Worm (Caenorhabditis elegans) whole organism, young adult: Measurements from ENCODE around the gene brf-1.
A peak's percentile ranks its signal among the peaks of the same experiment; 100 is the strongest.

Source experiments
- B0019.2 ChIP-seq: fragments of 200-800 bp; sonication (Bioruptor generic); conservative IDR thresholded peaks from 2 replicates; pipeline ENCODE4 v1.3.6; 2022; ENCODE audit warnings: missing genetic modification reagents, missing genetic modification characterization, missing compliant biosample characterization
- B0336.3 ChIP-seq: fragments of 200-800 bp; sonication (Bioruptor generic); IDR thresholded peaks from 2 replicates; pipeline ENCODE4 v1.3.6; 2022; ENCODE audit warnings: missing genetic modification characterization, missing compliant biosample characterization
- C17E4.6 ChIP-seq: fragments of 200-800 bp; sonication (Bioruptor generic); IDR thresholded peaks from 2 replicates; pipeline ENCODE4 v1.3.6; 2022; ENCODE audit warnings: missing genetic modification reagents, missing genetic modification characterization, missing compliant biosample characterization
- F23B12.7 ChIP-seq: sonication (generic microtip); optimal IDR thresholded peaks from 2 replicates; lab custom pipeline; 2017; ENCODE audit warnings: missing genetic modification characterization, mild to moderate bottlenecking, missing compliant biosample characterization, antibody characterized with exemption, moderate library complexity; ENCODE audit not compliant: insufficient read depth
- F33H1.4 ChIP-seq: fragments of 200-800 bp; sonication (Bioruptor generic); IDR thresholded peaks from 2 replicates; pipeline ENCODE4 v1.3.6; 2022; ENCODE audit warnings: missing genetic modification reagents, missing genetic modification characterization, missing compliant biosample characterization
- F37B4.10 ChIP-seq: fragments of 200-800 bp; sonication (Bioruptor generic); IDR thresholded peaks from 2 replicates; pipeline ENCODE4 v1.3.6; 2022; ENCODE audit warnings: missing genetic modification characterization, missing compliant biosample characterization
- F55B11.4 ChIP-seq: sonication (generic microtip); optimal IDR thresholded peaks from 2 replicates; lab custom pipeline; 2016; ENCODE audit warnings: missing compliant biosample characterization, missing genetic modification characterization, borderline replicate concordance; ENCODE audit not compliant: insufficient read depth
- K12H6.12 ChIP-seq: fragments of 200-800 bp; sonication (Bioruptor generic); optimal IDR thresholded peaks from 2 replicates; lab custom pipeline; 2018; ENCODE audit warnings: mild to moderate bottlenecking, missing genetic modification characterization, missing compliant biosample characterization
- Y53G8AR.9 ChIP-seq: fragments of 200-800 bp; sonication (Bioruptor generic); conservative IDR thresholded peaks from 2 replicates; pipeline ENCODE4 v1.3.6; 2022; ENCODE audit warnings: missing genetic modification reagents, missing genetic modification characterization, missing compliant biosample characterization
- ZK185.1 ChIP-seq: sonication (generic microtip); optimal IDR thresholded peaks from 2 replicates; lab custom pipeline; 2016; ENCODE audit warnings: mild to moderate bottlenecking, missing genetic modification characterization, missing compliant biosample characterization; ENCODE audit not compliant: poor library complexity, severe bottlenecking
- aptf-2 ChIP-seq: fragments of 200-800 bp; sonication (Bioruptor generic); conservative IDR thresholded peaks from 2 replicates; pipeline ENCODE4 v1.3.6; 2022; ENCODE audit warnings: missing genetic modification reagents, missing genetic modification characterization, missing compliant biosample characterization
- attf-5 ChIP-seq: fragments of 200-800 bp; sonication (Bioruptor generic); optimal IDR thresholded peaks from 2 replicates; lab custom pipeline; 2018; ENCODE audit warnings: mild to moderate bottlenecking, missing genetic modification characterization, missing compliant biosample characterization
- cebp-2 ChIP-seq: fragments of 200-800 bp; sonication (Bioruptor generic); IDR thresholded peaks from 2 replicates; pipeline ENCODE4 v1.3.6; 2022; ENCODE audit warnings: missing genetic modification characterization, missing compliant biosample characterization
- ceh-40 ChIP-seq: fragments of 200-800 bp; sonication (Bioruptor generic); IDR thresholded peaks from 2 replicates; pipeline ENCODE4 v1.3.6; 2022; ENCODE audit warnings: missing genetic modification characterization, missing compliant biosample characterization
- ceh-79 ChIP-seq: sonication (generic microtip); optimal IDR thresholded peaks from 2 replicates; lab custom pipeline; 2017; ENCODE audit warnings: mild to moderate bottlenecking, missing genetic modification characterization, missing compliant biosample characterization
- chd-7 ChIP-seq: sonication (generic microtip); optimal IDR thresholded peaks from 2 replicates; lab custom pipeline; 2016; ENCODE audit warnings: mild to moderate bottlenecking, missing genetic modification characterization, moderate library complexity, missing compliant biosample characterization
- die-1 ChIP-seq: sonication (generic microtip); optimal IDR thresholded peaks from 2 replicates; lab custom pipeline; 2016; ENCODE audit warnings: missing genotype, mild to moderate bottlenecking, missing genetic modification characterization, missing compliant biosample characterization
- ets-4 ChIP-seq: fragments of 200-800 bp; sonication (Bioruptor generic); optimal IDR thresholded peaks from 2 replicates; lab custom pipeline; 2018; ENCODE audit warnings: mild to moderate bottlenecking, missing genetic modification characterization, missing compliant biosample characterization
- gei-17 ChIP-seq: fragments of 200-800 bp; sonication (Bioruptor generic); optimal IDR thresholded peaks from 2 replicates; lab custom pipeline; 2018; ENCODE audit warnings: mild to moderate bottlenecking, missing genetic modification characterization, missing compliant biosample characterization
- hmg-1.2 ChIP-seq: fragments of 200-800 bp; sonication (Bioruptor generic); IDR thresholded peaks from 2 replicates; pipeline ENCODE4 v1.3.6; 2022; ENCODE audit warnings: missing genetic modification reagents, missing genetic modification characterization, missing compliant biosample characterization
- hmg-20 ChIP-seq: fragments of 200-800 bp; sonication (Bioruptor generic); IDR thresholded peaks from 2 replicates; pipeline ENCODE4 v1.3.6; 2022; ENCODE audit warnings: missing genetic modification reagents, missing genetic modification characterization, missing compliant biosample characterization
- let-607 ChIP-seq, 2 experiments: fragments of 200-800 bp in 1 of 2; sonication (Bioruptor generic) in 1 of 2; sonication (generic microtip) in 1 of 2; optimal IDR thresholded peaks; 2 replicates each; lab custom pipeline; 2016 to 2018; ENCODE audit warnings: mild to moderate bottlenecking in 2 of 2, missing compliant biosample characterization in 2 of 2, missing genetic modification characterization in 2 of 2, moderate library complexity in 2 of 2, missing genotype in 1 of 2
- lin-26 ChIP-seq: fragments of 200-800 bp; sonication (Bioruptor generic); IDR thresholded peaks from 2 replicates; pipeline ENCODE4 v1.3.6; 2022; ENCODE audit warnings: missing genetic modification reagents, missing genetic modification characterization, missing compliant biosample characterization
- lin-40 ChIP-seq: sonication (generic microtip); optimal IDR thresholded peaks from 2 replicates; lab custom pipeline; 2016; ENCODE audit warnings: missing genetic modification characterization, mild to moderate bottlenecking, missing compliant biosample characterization, missing genotype, missing genetic modification reagents
- lir-1 ChIP-seq: fragments of 200-800 bp; sonication (Bioruptor generic); conservative IDR thresholded peaks from 2 replicates; pipeline ENCODE4 v1.3.6; 2022; ENCODE audit warnings: missing genetic modification reagents, missing genetic modification characterization, missing compliant biosample characterization
- madf-10 ChIP-seq: sonication (generic microtip); optimal IDR thresholded peaks from 2 replicates; lab custom pipeline; 2016; ENCODE audit warnings: mild to moderate bottlenecking, missing genetic modification characterization, missing compliant biosample characterization
- mel-28 ChIP-seq: sonication (generic microtip); optimal IDR thresholded peaks from 2 replicates; lab custom pipeline; 2016; ENCODE audit warnings: borderline replicate concordance, mild to moderate bottlenecking, missing genetic modification characterization, missing compliant biosample characterization
- nhr-120 ChIP-seq: fragments of 200-800 bp; sonication (Bioruptor generic); IDR thresholded peaks from 2 replicates; pipeline ENCODE4 v1.3.6; 2022; ENCODE audit warnings: missing genetic modification characterization, missing compliant biosample characterization
- nhr-179 ChIP-seq: sonication (generic microtip); optimal IDR thresholded peaks from 2 replicates; lab custom pipeline; 2016; ENCODE audit warnings: mild to moderate bottlenecking, missing genetic modification characterization, missing compliant biosample characterization
- nhr-80 ChIP-seq: sonication (generic microtip); optimal IDR thresholded peaks from 2 replicates; lab custom pipeline; 2016; ENCODE audit warnings: missing genetic modification characterization, missing compliant biosample characterization
- nhr-90 ChIP-seq: sonication (generic microtip); optimal IDR thresholded peaks from 2 replicates; lab custom pipeline; 2016; ENCODE audit warnings: missing genotype, mild to moderate bottlenecking, missing genetic modification characterization, missing compliant biosample characterization
- rpc-1 ChIP-seq, 2 experiments: fragments of 150-350 bp in 1 of 2; sonication (generic microtip) in 1 of 2; optimal IDR thresholded peaks; 2 replicates each; lab custom pipeline; 2014 to 2018; ENCODE audit warnings: missing biosample characterization in 1 of 2, missing genetic modification characterization in 1 of 2, missing genetic modification reagents in 1 of 2, missing genotype in 1 of 2
- somi-1 ChIP-seq: fragments of 200-800 bp; sonication (Bioruptor generic); optimal IDR thresholded peaks from 2 replicates; lab custom pipeline; 2018; ENCODE audit warnings: mild to moderate bottlenecking, missing genetic modification characterization, missing compliant biosample characterization
- tlf-1 ChIP-seq: fragments of 200-800 bp; sonication (Bioruptor generic); optimal IDR thresholded peaks from 2 replicates; lab custom pipeline; 2018; ENCODE audit warnings: mild to moderate bottlenecking, missing genetic modification characterization, missing compliant biosample characterization
- unc-62 ChIP-seq: fragments of 150-350 bp; optimal IDR thresholded peaks from 2 replicates; lab custom pipeline; 2014; ENCODE audit warnings: missing biosample characterization, missing genetic modification reagents, missing genetic modification characterization
- zfh-2 ChIP-seq: fragments of 200-800 bp; sonication (Bioruptor generic); conservative IDR thresholded peaks from 2 replicates; pipeline ENCODE4 v1.3.6; 2022; ENCODE audit warnings: missing genetic modification reagents, missing genetic modification characterization, missing compliant biosample characterization
- ztf-22 ChIP-seq: fragments of 200-800 bp; sonication (Bioruptor generic); optimal IDR thresholded peaks from 2 replicates; lab custom pipeline; 2018; ENCODE audit warnings: mild to moderate bottlenecking, missing genetic modification characterization, moderate library complexity, missing compliant biosample characterization
- ztf-3 ChIP-seq: fragments of 200-800 bp; sonication (Bioruptor generic); optimal IDR thresholded peaks from 2 replicates; lab custom pipeline; 2018; ENCODE audit warnings: mild to moderate bottlenecking, missing genetic modification characterization, missing compliant biosample characterization

The brf-1 gene

ce11 chrII:7337469-7337893, 31.8 kb downstream of the brf-1 start (continued):
- peak; percentile 66 for TF ChIP-seq die-1 (tag; lab: Kevin White, UChicago)
- TF ChIP-seq hmg-20 (GFP tag; lab: Robert Waterston, UW), result no peak
- TF ChIP-seq chd-7 (tag; lab: Kevin White, UChicago), result peak; percentile 82
- peak; percentile 96 for TF ChIP-seq nhr-80 (tag; lab: Kevin White, UChicago)
- peak; percentile 70 for TF ChIP-seq nhr-90 (tag; lab: Kevin White, UChicago)
- TF ChIP-seq F33H1.4 (GFP tag; lab: Robert Waterston, UW), result no peak
- TF ChIP-seq lin-26, result peak; percentile 68; the same call in 1 of the 2 replicates
- peak; percentile 42 to 60 for TF ChIP-seq let-607 (tag; optimal IDR thresholded peaks at IDR 0.05; lab: Kevin White, UChicago)
- TF ChIP-seq ceh-40 (GFP tag; lab: Robert Waterston, UW), result no peak
- TF ChIP-seq F55B11.4 (tag; lab: Kevin White, UChicago), result no peak
- no peak for TF ChIP-seq cebp-2 (GFP tag; lab: Robert Waterston, UW)
- no peak for TF ChIP-seq F37B4.10 (GFP tag; lab: Robert Waterston, UW)
- TF ChIP-seq tlf-1 (GFP tag; lab: Kevin White, UChicago), result peak; percentile 53
- TF ChIP-seq ztf-22 (GFP tag; lab: Kevin White, UChicago), result peak; percentile 64
- peak; percentile 88 for TF ChIP-seq B0336.3 (GFP tag; lab: Robert Waterston, UW)
- peak; percentile 74 for TF ChIP-seq K12H6.12 (tag; lab: Kevin White, UChicago)
- peak; percentile 18 for TF ChIP-seq madf-10 (tag; lab: Kevin White, UChicago)
- TF ChIP-seq lir-1, result no peak
- TF ChIP-seq ztf-3, result no peak
- no peak for TF ChIP-seq nhr-120 (GFP tag; lab: Robert Waterston, UW)
- TF ChIP-seq hmg-1.2, result peak; percentile 91
- no peak for TF ChIP-seq nhr-179 (tag; lab: Kevin White, UChicago)
- TF ChIP-seq Y53G8AR.9 (GFP tag; lab: Robert Waterston, UW), result no peak
- no peak for TF ChIP-seq ceh-79 (tag; lab: Kevin White, UChicago)
- TF ChIP-seq F23B12.7 (tag; lab: Kevin White, UChicago), result peak; percentile 22
- TF ChIP-seq lin-40, result peak; percentile 87
- TF ChIP-seq rpc-1 (optimal IDR thresholded peaks at IDR 0.05; lab: Kevin White, UChicago), result no peak
- no peak for TF ChIP-seq rpc-1 (tag; optimal IDR thresholded peaks at IDR 0.05; lab: Kevin White, UChicago)
- peak; percentile 75 for TF ChIP-seq attf-5
- TF ChIP-seq aptf-2 (GFP tag; lab: Robert Waterston, UW), result 0 out of 2 replicates have a peak, but pooled peaks have one; percentile 10

- no peak for TF ChIP-seq attf-5
- peak; percentile 9 for TF ChIP-seq somi-1
- TF ChIP-seq, all 124 proteins: peak for 1
Observed at ce11 chrII:7338995-7339394, 33.3 kb downstream of the brf-1 start, which contains the start of gene nhr-21. nhr-21 (plus strand) TSS chrII:7339229.

- TF ChIP-seq C17E4.6 (GFP tag; lab: Robert Waterston, UW), result no peak
- no peak for TF ChIP-seq ZK185.1 (tag; lab: Kevin White, UChicago)
- no peak for TF ChIP-seq gei-17 (GFP tag; lab: Kevin White, UChicago)
- TF ChIP-seq B0019.2 (GFP tag; lab: Robert Waterston, UW), result no peak
- TF ChIP-seq unc-62 (GFP tag; lab: Kevin White, UChicago), result no peak
- TF ChIP-seq ets-4 (GFP tag; lab: Kevin White, UChicago), result no peak
- no peak for TF ChIP-seq attf-5
- no peak for TF ChIP-seq zfh-2 (GFP tag; lab: Robert Waterston, UW)
- TF ChIP-seq K12H6.12 (tag; lab: Kevin White, UChicago), result no peak
- TF ChIP-seq mel-28, result no peak
- TF ChIP-seq, all 124 proteins: peak for 0
Observed at ce11 chrII:7340703-7341102, 35.0 kb downstream of the brf-1 start.
